Worm (Caenorhabditis elegans) whole organism, L4/young adult: ENCODE data around the gene Y66A7A.7.

Experiments
- W03F9.2 ChIP-seq: fragments of 150-350 bp; optimal IDR thresholded peaks from 2 replicates; lab custom pipeline; 2014; ENCODE audit warnings: missing biosample characterization, missing genetic modification characterization
- dao-5 ChIP-seq: sonication (generic microtip); optimal IDR thresholded peaks from 2 replicates; lab custom pipeline; 2016; ENCODE audit warnings: missing genotype, missing genetic modification characterization, moderate library complexity, missing compliant biosample characterization
- him-1 ChIP-seq: sonication (generic microtip); optimal IDR thresholded peaks from 2 replicates; lab custom pipeline; 2016; ENCODE audit warnings: missing genotype, missing genetic modification reagents, missing genetic modification characterization, missing compliant biosample characterization

DNA sequence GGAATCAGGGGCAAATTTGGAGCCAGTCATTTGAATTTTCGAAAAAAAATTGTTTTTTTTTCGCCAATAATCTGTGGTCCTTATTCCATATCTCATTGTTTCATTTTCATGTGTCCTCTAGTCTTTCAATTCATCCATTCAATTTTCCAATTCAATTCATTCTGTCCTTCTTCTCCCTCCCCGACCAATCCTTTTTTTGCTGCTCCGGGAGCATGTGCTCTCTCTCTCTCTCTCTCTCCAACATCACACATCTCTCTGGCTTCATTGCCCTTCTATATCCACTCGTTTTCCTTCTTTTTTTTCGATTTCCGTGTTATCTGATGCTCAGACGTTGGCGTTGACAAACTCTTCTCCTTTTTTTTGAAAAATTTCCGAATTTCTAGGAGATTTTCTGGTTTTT is 34.1 kb upstream of the Y66A7A.7 start:
- TF ChIP-seq dao-5 (tag; lab: Kevin White, UChicago) (no peak), him-1 (tag; lab: Kevin White, UChicago) (no peak), W03F9.2 (no peak)
